Worm (Caenorhabditis elegans) whole organism, young adult: Measurements from ENCODE around the gene npax-4.

ENCODE experiments used
- B0336.3 ChIP-seq: fragments of 200-800 bp; sonication (Bioruptor generic); IDR thresholded peaks from 2 replicates; pipeline ENCODE4 v1.3.6; 2022; ENCODE audit warnings: missing genetic modification characterization, missing compliant biosample characterization
- C17E4.6 ChIP-seq: fragments of 200-800 bp; sonication (Bioruptor generic); IDR thresholded peaks from 2 replicates; pipeline ENCODE4 v1.3.6; 2022; ENCODE audit warnings: missing genetic modification reagents, missing genetic modification characterization, missing compliant biosample characterization
- D2030.7 ChIP-seq: fragments of 200-800 bp; sonication (Bioruptor generic); IDR thresholded peaks from 2 replicates; pipeline ENCODE4 v1.3.6; 2022; ENCODE audit warnings: missing genetic modification reagents, missing genetic modification characterization, missing compliant biosample characterization
- F23B12.7 ChIP-seq: sonication (generic microtip); optimal IDR thresholded peaks from 2 replicates; lab custom pipeline; 2017; ENCODE audit warnings: missing genetic modification characterization, mild to moderate bottlenecking, missing compliant biosample characterization, antibody characterized with exemption, moderate library complexity; ENCODE audit not compliant: insufficient read depth
- F39B2.1 ChIP-seq: fragments of 200-800 bp; sonication (Bioruptor generic); IDR thresholded peaks from 2 replicates; pipeline ENCODE4 v1.3.6; 2022; ENCODE audit warnings: missing genetic modification reagents, missing genetic modification characterization, missing compliant biosample characterization
- F52B5.7 ChIP-seq: sonication (generic microtip); optimal IDR thresholded peaks from 2 replicates; lab custom pipeline; 2016; ENCODE audit warnings: mild to moderate bottlenecking, missing genetic modification characterization, missing compliant biosample characterization
- F57A8.1 ChIP-seq: fragments of 200-800 bp; sonication (Bioruptor generic); optimal IDR thresholded peaks from 2 replicates; lab custom pipeline; 2018; ENCODE audit warnings: mild to moderate bottlenecking, missing genetic modification characterization, moderate library complexity, missing compliant biosample characterization
- F57C9.4 ChIP-seq: sonication (generic microtip); optimal IDR thresholded peaks from 2 replicates; lab custom pipeline; 2017; ENCODE audit warnings: mild to moderate bottlenecking, missing genetic modification characterization, missing compliant biosample characterization
- K12H6.12 ChIP-seq: fragments of 200-800 bp; sonication (Bioruptor generic); optimal IDR thresholded peaks from 2 replicates; lab custom pipeline; 2018; ENCODE audit warnings: mild to moderate bottlenecking, missing genetic modification characterization, missing compliant biosample characterization
- T26A5.8 ChIP-seq: sonication (generic microtip); optimal IDR thresholded peaks from 2 replicates; lab custom pipeline; 2016; ENCODE audit warnings: missing genetic modification characterization, missing compliant biosample characterization
- Y67H2A.10 ChIP-seq: fragments of 200-800 bp; sonication (Bioruptor generic); conservative IDR thresholded peaks from 2 replicates; pipeline ENCODE4 v1.3.6; 2022; ENCODE audit warnings: missing genetic modification reagents, missing genetic modification characterization, missing compliant biosample characterization
- aptf-3 ChIP-seq: fragments of 200-800 bp; sonication (Bioruptor generic); IDR thresholded peaks from 2 replicates; pipeline ENCODE4 v1.3.6; 2022; ENCODE audit warnings: missing genetic modification characterization, missing compliant biosample characterization
- atf-7 ChIP-seq: sonication (generic microtip); optimal IDR thresholded peaks from 2 replicates; lab custom pipeline; 2017; ENCODE audit warnings: mild to moderate bottlenecking, missing genetic modification characterization, missing compliant biosample characterization
- attf-3 ChIP-seq: fragments of 200-800 bp; sonication (Bioruptor generic); conservative IDR thresholded peaks from 2 replicates; pipeline ENCODE4 v1.3.6; 2022; ENCODE audit warnings: missing genetic modification reagents, missing genetic modification characterization, missing compliant biosample characterization
- attf-5 ChIP-seq: fragments of 200-800 bp; sonication (Bioruptor generic); optimal IDR thresholded peaks from 2 replicates; lab custom pipeline; 2018; ENCODE audit warnings: mild to moderate bottlenecking, missing genetic modification characterization, missing compliant biosample characterization
- attf-6 ChIP-seq: fragments of 200-800 bp; sonication (Bioruptor generic); IDR thresholded peaks from 2 replicates; pipeline ENCODE4 v1.3.6; 2022; ENCODE audit warnings: missing genetic modification reagents, missing genetic modification characterization, missing compliant biosample characterization
- bed-1 ChIP-seq: fragments of 200-800 bp; sonication (Bioruptor generic); IDR thresholded peaks from 2 replicates; pipeline ENCODE4 v1.3.6; 2022; ENCODE audit warnings: missing genetic modification reagents, missing genetic modification characterization, missing compliant biosample characterization
- bed-2 ChIP-seq: fragments of 200-800 bp; sonication (Bioruptor generic); IDR thresholded peaks from 2 replicates; pipeline ENCODE4 v1.3.6; 2022; ENCODE audit warnings: missing genetic modification reagents, missing genetic modification characterization, missing compliant biosample characterization
- cebp-2 ChIP-seq: fragments of 200-800 bp; sonication (Bioruptor generic); IDR thresholded peaks from 2 replicates; pipeline ENCODE4 v1.3.6; 2022; ENCODE audit warnings: missing genetic modification characterization, missing compliant biosample characterization
- ceh-27 ChIP-seq: fragments of 200-800 bp; sonication (Bioruptor generic); optimal IDR thresholded peaks from 2 replicates; lab custom pipeline; 2018; ENCODE audit warnings: mild to moderate bottlenecking, missing genetic modification characterization, moderate library complexity, missing compliant biosample characterization
- ceh-79 ChIP-seq: sonication (generic microtip); optimal IDR thresholded peaks from 2 replicates; lab custom pipeline; 2017; ENCODE audit warnings: mild to moderate bottlenecking, missing genetic modification characterization, missing compliant biosample characterization
- dox-1 ChIP-seq: fragments of 200-800 bp; sonication (Bioruptor generic); IDR thresholded peaks from 2 replicates; pipeline ENCODE4 v1.3.6; 2022; ENCODE audit warnings: missing genetic modification reagents, missing genetic modification characterization, missing compliant biosample characterization
- dpff-1 ChIP-seq: sonication (generic microtip); optimal IDR thresholded peaks from 2 replicates; lab custom pipeline; 2017; ENCODE audit warnings: mild to moderate bottlenecking, missing genetic modification characterization, missing compliant biosample characterization
- efl-1 ChIP-seq: fragments of 150-350 bp; optimal IDR thresholded peaks from 2 replicates; lab custom pipeline; 2014; ENCODE audit warnings: missing biosample characterization, missing genetic modification reagents, missing genetic modification characterization
- egl-44 ChIP-seq: fragments of 200-800 bp; sonication (Bioruptor generic); IDR thresholded peaks from 2 replicates; pipeline ENCODE4 v1.3.6; 2022; ENCODE audit warnings: missing genetic modification reagents, missing genetic modification characterization, missing compliant biosample characterization
- egrh-3 ChIP-seq: fragments of 200-800 bp; sonication (Bioruptor generic); IDR thresholded peaks from 2 replicates; pipeline ENCODE4 v1.3.6; 2022; ENCODE audit warnings: missing genetic modification reagents, missing genetic modification characterization, missing compliant biosample characterization
- ekl-4 ChIP-seq: fragments of 200-800 bp; sonication (Bioruptor generic); IDR thresholded peaks from 2 replicates; pipeline ENCODE4 v1.3.6; 2022; ENCODE audit warnings: missing genetic modification reagents, missing genetic modification characterization, missing compliant biosample characterization
- fkh-3 ChIP-seq: sonication (generic microtip); optimal IDR thresholded peaks from 2 replicates; lab custom pipeline; 2016; ENCODE audit warnings: mild to moderate bottlenecking, missing genetic modification characterization, missing compliant biosample characterization
- hlh-26 ChIP-seq: fragments of 200-800 bp; sonication (Bioruptor generic); conservative IDR thresholded peaks from 2 replicates; pipeline ENCODE4 v1.3.6; 2022; ENCODE audit warnings: missing genetic modification reagents, missing genetic modification characterization, missing compliant biosample characterization
- hmg-1.2 ChIP-seq: fragments of 200-800 bp; sonication (Bioruptor generic); IDR thresholded peaks from 2 replicates; pipeline ENCODE4 v1.3.6; 2022; ENCODE audit warnings: missing genetic modification reagents, missing genetic modification characterization, missing compliant biosample characterization
- hmg-20 ChIP-seq: fragments of 200-800 bp; sonication (Bioruptor generic); IDR thresholded peaks from 2 replicates; pipeline ENCODE4 v1.3.6; 2022; ENCODE audit warnings: missing genetic modification reagents, missing genetic modification characterization, missing compliant biosample characterization
- hrde-1 ChIP-seq: sonication (generic microtip); optimal IDR thresholded peaks from 2 replicates; lab custom pipeline; 2016; ENCODE audit warnings: missing genetic modification characterization, mild to moderate bottlenecking, missing compliant biosample characterization, moderate library complexity, missing genotype, missing genetic modification reagents, borderline replicate concordance
- hsf-1 ChIP-seq: fragments of 200-800 bp; sonication (Bioruptor generic); IDR thresholded peaks from 2 replicates; pipeline ENCODE4 v1.3.6; 2022; ENCODE audit warnings: missing genetic modification reagents, missing genetic modification characterization, missing compliant biosample characterization
- lir-1 ChIP-seq: fragments of 200-800 bp; sonication (Bioruptor generic); conservative IDR thresholded peaks from 2 replicates; pipeline ENCODE4 v1.3.6; 2022; ENCODE audit warnings: missing genetic modification reagents, missing genetic modification characterization, missing compliant biosample characterization
- lsl-1 ChIP-seq: fragments of 200-800 bp; sonication (Bioruptor generic); optimal IDR thresholded peaks from 2 replicates; lab custom pipeline; 2018; ENCODE audit warnings: mild to moderate bottlenecking, missing genetic modification characterization, moderate library complexity, missing compliant biosample characterization
- madf-10 ChIP-seq: sonication (generic microtip); optimal IDR thresholded peaks from 2 replicates; lab custom pipeline; 2016; ENCODE audit warnings: mild to moderate bottlenecking, missing genetic modification characterization, missing compliant biosample characterization
- madf-3 ChIP-seq: fragments of 200-800 bp; sonication (Bioruptor generic); IDR thresholded peaks from 2 replicates; pipeline ENCODE4 v1.3.6; 2022; ENCODE audit warnings: missing genetic modification reagents, missing genetic modification characterization, missing compliant biosample characterization
- mes-4 ChIP-seq: sonication (generic microtip); optimal IDR thresholded peaks from 2 replicates; lab custom pipeline; 2016; ENCODE audit warnings: missing genotype, missing genetic modification characterization, missing compliant biosample characterization
- nfya-2 ChIP-seq: fragments of 200-800 bp; sonication (Bioruptor generic); IDR thresholded peaks from 2 replicates; pipeline ENCODE4 v1.3.6; 2022; ENCODE audit warnings: missing genetic modification reagents, missing genetic modification characterization, missing compliant biosample characterization
- nfyb-1 ChIP-seq: fragments of 200-800 bp; sonication (Bioruptor generic); IDR thresholded peaks from 2 replicates; pipeline ENCODE4 v1.3.6; 2022; ENCODE audit warnings: missing genetic modification reagents, missing genetic modification characterization, missing compliant biosample characterization
- nhr-80 ChIP-seq: sonication (generic microtip); optimal IDR thresholded peaks from 2 replicates; lab custom pipeline; 2016; ENCODE audit warnings: missing genetic modification characterization, missing compliant biosample characterization
- pha-4 ChIP-seq: fragments of 150-350 bp; sonication (generic microtip); optimal IDR thresholded peaks from 2 replicates; lab custom pipeline; 2014; ENCODE audit warnings: missing biosample characterization, missing genetic modification reagents, missing genetic modification characterization
- repo-1 ChIP-seq: sonication (generic microtip); optimal IDR thresholded peaks from 2 replicates; lab custom pipeline; 2017; ENCODE audit warnings: mild to moderate bottlenecking, missing genetic modification characterization, missing compliant biosample characterization
- sdz-38 ChIP-seq: sonication (generic microtip); optimal IDR thresholded peaks from 2 replicates; lab custom pipeline; 2016; ENCODE audit warnings: missing genotype, missing genetic modification characterization, missing compliant biosample characterization
- somi-1 ChIP-seq: fragments of 200-800 bp; sonication (Bioruptor generic); optimal IDR thresholded peaks from 2 replicates; lab custom pipeline; 2018; ENCODE audit warnings: mild to moderate bottlenecking, missing genetic modification characterization, missing compliant biosample characterization
- tlf-1 ChIP-seq: fragments of 200-800 bp; sonication (Bioruptor generic); optimal IDR thresholded peaks from 2 replicates; lab custom pipeline; 2018; ENCODE audit warnings: mild to moderate bottlenecking, missing genetic modification characterization, missing compliant biosample characterization
- zfh-2 ChIP-seq: fragments of 200-800 bp; sonication (Bioruptor generic); conservative IDR thresholded peaks from 2 replicates; pipeline ENCODE4 v1.3.6; 2022; ENCODE audit warnings: missing genetic modification reagents, missing genetic modification characterization, missing compliant biosample characterization
- zim-3 ChIP-seq: sonication (generic microtip); optimal IDR thresholded peaks from 2 replicates; lab custom pipeline; 2017; ENCODE audit warnings: mild to moderate bottlenecking, missing genetic modification characterization, moderate library complexity, missing compliant biosample characterization
- ztf-22 ChIP-seq: fragments of 200-800 bp; sonication (Bioruptor generic); optimal IDR thresholded peaks from 2 replicates; lab custom pipeline; 2018; ENCODE audit warnings: mild to moderate bottlenecking, missing genetic modification characterization, moderate library complexity, missing compliant biosample characterization
- ztf-25 ChIP-seq: fragments of 200-800 bp; sonication (Bioruptor generic); IDR thresholded peaks from 2 replicates; pipeline ENCODE4 v1.3.6; 2022; ENCODE audit warnings: missing genetic modification reagents, missing genetic modification characterization, missing compliant biosample characterization

npax-4 gene

ce11 chrIV:8891131-8891530, 11.4 kb upstream of the npax-4 start, which contains the start of gene spr-2 (continued):
- TF ChIP-seq zfh-2 (GFP tag; lab: Robert Waterston, UW) (no peak), zim-3 (tag; lab: Kevin White, UChicago) (no peak), ceh-79 (no peak), bed-1 (no peak), madf-3 (no peak), cebp-2 (GFP tag; lab: Robert Waterston, UW) (no peak), attf-6 (no peak), hmg-1.2 (GFP tag; lab: Robert Waterston, UW) (no peak), fkh-3 (tag; lab: Kevin White, UChicago) (no peak), pha-4 (tag; lab: Kevin White, UChicago) (no peak), D2030.7 (GFP tag; lab: Robert Waterston, UW) (peak; percentile 10; the same call in 1 of the 2 replicates), bed-2 (no peak), Y67H2A.10 (no peak), F52B5.7 (no peak), hmg-20 (GFP tag; lab: Robert Waterston, UW) (no peak), B0336.3 (peak; percentile 49), nfya-2 (GFP tag; lab: Robert Waterston, UW) (no peak), K12H6.12 (tag; lab: Kevin White, UChicago) (peak; percentile 54), mes-4 (peak; percentile 31), attf-3 (GFP tag; lab: Robert Waterston, UW) (peak; percentile 58), hsf-1 (GFP tag; lab: Robert Waterston, UW) (no peak), ceh-27 (GFP tag; lab: Kevin White, UChicago) (peak; percentile 44), hrde-1 (tag; lab: Kevin White, UChicago) (peak; percentile 56), egl-44 (no peak), F57C9.4 (tag; lab: Kevin White, UChicago) (no peak), nfyb-1 (GFP tag; lab: Robert Waterston, UW) (peak; percentile 54; the same call in 1 of the 2 replicates), dpff-1 (tag; lab: Kevin White, UChicago) (peak; percentile 35), lir-1 (GFP tag; lab: Robert Waterston, UW) (no peak), ekl-4 (GFP tag; lab: Robert Waterston, UW) (0 out of 2 replicates have a peak, but pooled peaks have one; percentile 13), nhr-80 (peak; percentile 52), F39B2.1 (GFP tag; lab: Robert Waterston, UW) (no peak), efl-1 (GFP tag; lab: Kevin White, UChicago) (peak; percentile 30), sdz-38 (tag; lab: Kevin White, UChicago) (no peak), egrh-3 (no peak), somi-1 (GFP tag; lab: Kevin White, UChicago) (no peak), F23B12.7 (tag; lab: Kevin White, UChicago) (no peak), hlh-26 (GFP tag; lab: Robert Waterston, UW) (no peak), F57A8.1 (GFP tag; lab: Kevin White, UChicago) (no peak), lsl-1 (GFP tag; lab: Kevin White, UChicago) (peak; percentile 42), aptf-3 (GFP tag; lab: Robert Waterston, UW) (0 out of 2 replicates have a peak, but pooled peaks have one; percentile 53), attf-5 (peak; percentile 84), repo-1 (tag; lab: Kevin White, UChicago) (peak; percentile 30), madf-10 (tag; lab: Kevin White, UChicago) (no peak), ztf-22 (GFP tag; lab: Kevin White, UChicago) (no peak), T26A5.8 (tag; lab: Kevin White, UChicago) (no peak), tlf-1 (GFP tag; lab: Kevin White, UChicago) (peak; percentile 10), dox-1 (peak; percentile 55), atf-7 (peak; percentile 14), ztf-25 (no peak), C17E4.6 (GFP tag; lab: Robert Waterston, UW) (no peak)
